Fruit fly (Drosophila melanogaster): Measurements from ENCODE around the gene CG10919.

Gene CG10919

dm6 chr3R:7757822-7758221 lies at the start of gene CG10919:
Gene CG10919 (plus strand): TSS chr3R:7758122.
- TF ChIP-seq Poxn (GFP tag; IDR thresholded peaks at IDR 0.05) = no peak
- no peak for TF ChIP-seq CG10147 (GFP tag; optimal IDR thresholded peaks at IDR 0.05)
- TF ChIP-seq CG1603 (tag; optimal IDR thresholded peaks at IDR 0.05) = no peak
- TF ChIP-seq CG8290 (GFP tag; optimal IDR thresholded peaks at IDR 0.05) = no peak
- no peak for TF ChIP-seq CG8290 (tag; optimal IDR thresholded peaks at IDR 0.05)
- no peak for TF ChIP-seq chinmo (GFP tag; IDR thresholded peaks at IDR 0.05; ENCODE audit: partially characterized antibody)
- no peak for TF ChIP-seq CG15073 (GFP tag; optimal IDR thresholded peaks at IDR 0.05)
- TF ChIP-seq ci (GFP tag; IDR thresholded peaks at IDR 0.05) = no peak
- no peak for TF ChIP-seq sna (GFP tag; IDR thresholded peaks at IDR 0.05; ENCODE audit: partially characterized antibody)
- TF ChIP-seq CG12942 (GFP tag; optimal IDR thresholded peaks at IDR 0.05) = no peak
- no peak for TF ChIP-seq CG14050 (GFP tag; IDR thresholded peaks at IDR 0.05)
- TF ChIP-seq CG31365 (tag; optimal IDR thresholded peaks at IDR 0.05) = no peak

DNA sequence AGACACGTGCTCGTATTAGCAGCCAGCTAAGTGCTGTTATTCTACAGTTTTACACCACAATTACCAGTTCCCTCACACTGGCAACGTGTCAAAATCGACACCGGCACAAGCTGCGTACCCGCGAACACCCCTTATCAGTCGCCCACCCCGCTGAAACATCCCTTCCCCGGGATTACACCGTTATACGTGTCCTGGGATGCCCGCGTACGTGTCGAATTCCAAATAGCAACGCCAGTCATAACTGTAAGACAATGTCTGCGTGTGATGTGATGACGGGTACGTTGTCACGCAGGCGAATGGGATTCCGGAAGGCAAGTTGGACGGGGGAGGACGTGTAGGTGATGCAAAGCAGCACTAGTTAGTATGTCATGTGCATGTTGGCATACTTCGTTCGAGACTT lies 37.9 kb upstream of the CG10919 start:
- TF ChIP-seq sisA (GFP tag; IDR thresholded peaks at IDR 0.05) = no peak
- no peak for TF ChIP-seq MESR4 (GFP tag; optimal IDR thresholded peaks at IDR 0.05)
- peak; percentile 59; the same call in 2 of the 3 replicates for TF ChIP-seq CG11695 (GFP tag; IDR thresholded peaks at IDR 0.05)
- TF ChIP-seq nerfin-1 (tag; optimal IDR thresholded peaks at IDR 0.05) = peak; percentile 53

DNA sequence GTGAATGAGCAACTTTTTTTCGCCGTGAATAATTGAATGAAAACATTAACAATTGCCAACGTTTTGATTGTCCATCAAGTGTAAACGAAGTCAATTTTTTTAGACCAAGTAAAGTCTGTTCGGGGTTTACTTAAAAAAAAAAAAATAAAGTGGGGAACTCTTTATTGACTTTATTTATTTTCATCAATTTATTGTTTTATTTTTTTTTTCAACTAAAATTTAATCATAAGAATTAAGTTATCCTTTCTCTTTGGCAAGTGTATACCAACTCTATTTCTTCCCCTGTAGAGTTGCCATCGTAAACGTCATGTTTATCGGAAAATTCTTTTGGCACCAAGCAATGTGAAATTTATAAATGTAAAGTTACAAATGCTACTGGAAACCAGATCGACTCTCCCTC lies 35.8 kb upstream of the CG10919 start, which contains the start of gene CG2616:
Gene CG2616 (plus strand): TSS at position 301 of the 400 bp plus-strand sequence.
- TF ChIP-seq HLH3B (GFP tag; IDR thresholded peaks at IDR 0.05) (no peak), CG7963 (GFP tag; IDR thresholded peaks at IDR 0.05; ENCODE audit: partially characterized antibody) (no peak), Aef1 (GFP tag; IDR thresholded peaks at IDR 0.05) (no peak)

DNA sequence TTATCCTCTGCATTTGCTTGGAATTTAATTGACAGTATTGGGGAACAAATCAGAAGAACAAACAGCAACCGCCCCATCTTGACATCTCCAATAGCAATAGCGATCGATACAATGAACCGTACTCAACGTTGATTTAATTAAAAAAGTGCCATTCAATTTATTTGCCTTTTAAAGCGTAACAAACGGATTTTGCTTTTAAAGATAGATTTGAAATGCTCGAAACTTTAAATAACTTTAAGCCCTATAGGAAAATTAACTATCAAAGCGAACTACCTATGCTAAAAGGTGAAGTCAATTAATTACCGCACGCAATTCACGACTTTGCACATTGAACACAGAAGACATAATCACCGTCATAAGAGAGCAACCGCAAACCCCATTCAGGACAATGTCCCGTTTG lies 18.5 kb upstream of the CG10919 start, which contains the start of gene CG43254:
Gene CG43254 (minus strand): TSS at position 101 of the 400 bp plus-strand sequence.
- no peak for TF ChIP-seq CG9876 (GFP tag; optimal IDR thresholded peaks at IDR 0.05)
- no peak for TF ChIP-seq eve (GFP tag; optimal IDR thresholded peaks at IDR 0.05)
- TF ChIP-seq fd64A (GFP tag; optimal IDR thresholded peaks at IDR 0.05) = no peak
- TF ChIP-seq CG5953 (GFP tag; IDR thresholded peaks at IDR 0.05) = no peak
- no peak for TF ChIP-seq CG34422 (GFP tag; IDR thresholded peaks at IDR 0.05)
- TF ChIP-seq CG6791 (GFP tag; IDR thresholded peaks at IDR 0.05; ENCODE audit: partially characterized antibody) = no peak
- TF ChIP-seq Aef1 (GFP tag; IDR thresholded peaks at IDR 0.05) = no peak
- no peak for TF ChIP-seq NC2β (GFP tag; optimal IDR thresholded peaks at IDR 0.05)
- no peak for TF ChIP-seq sc (optimal IDR thresholded peaks at IDR 0.05)
- no peak for TF ChIP-seq sc (GFP tag; optimal IDR thresholded peaks at IDR 0.05)
- no peak for TF ChIP-seq CG11093 (GFP tag; IDR thresholded peaks at IDR 0.05)
- TF ChIP-seq cato (GFP tag; optimal IDR thresholded peaks at IDR 0.05; ENCODE audit: borderline replicate concordance) = no peak
- no peak for TF ChIP-seq Scr (GFP tag; IDR thresholded peaks at IDR 0.05; ENCODE audit: partially characterized antibody)
- TF ChIP-seq CG12659 (GFP tag; optimal IDR thresholded peaks at IDR 0.05) = no peak
- TF ChIP-seq Optix (GFP tag; IDR thresholded peaks at IDR 0.05) = no peak
- no peak for TF ChIP-seq stwl (tag; optimal IDR thresholded peaks at IDR 0.05)

dm6 chr3R:7749993-7750392 lies 7.9 kb upstream of the CG10919 start, which contains the start of gene pyd3:
Gene pyd3 (minus strand): TSS chr3R:7750079.
- TF ChIP-seq Dll (GFP tag; IDR thresholded peaks at IDR 0.05; ENCODE audit: partially characterized antibody) = no peak
- TF ChIP-seq CG11085 (GFP tag; IDR thresholded peaks at IDR 0.05) = no peak
- TF ChIP-seq hth (optimal IDR thresholded peaks at IDR 0.05) = no peak
- no peak for TF ChIP-seq CG14050 (GFP tag; IDR thresholded peaks at IDR 0.05)
- TF ChIP-seq chif (GFP tag; optimal IDR thresholded peaks at IDR 0.05) = no peak
- TF ChIP-seq Hmx (GFP tag; optimal IDR thresholded peaks at IDR 0.05) = no peak
- TF ChIP-seq mirr (GFP tag; optimal IDR thresholded peaks at IDR 0.05) = no peak
- no peak for TF ChIP-seq slp2 (GFP tag; optimal IDR thresholded peaks at IDR 0.05)
- TF ChIP-seq CG9797 (GFP tag; optimal IDR thresholded peaks at IDR 0.05) = no peak
- TF ChIP-seq sd (tag; optimal IDR thresholded peaks at IDR 0.05) = peak; percentile 11
- peak; percentile 98 for TF ChIP-seq CG11696 (GFP tag; IDR thresholded peaks at IDR 0.05)
- TF ChIP-seq Trl (optimal IDR thresholded peaks at IDR 0.05) = peak; percentile 70 to 73
- TF ChIP-seq Trl (GFP tag; optimal IDR thresholded peaks at IDR 0.05) = no peak
- no peak for TF ChIP-seq CG4854 (GFP tag; optimal IDR thresholded peaks at IDR 0.05)
- TF ChIP-seq onecut (GFP tag; IDR thresholded peaks at IDR 0.05) = no peak; the same call in 1 of the 2 replicates
